Worm (Caenorhabditis elegans) whole organism, L2 larva: ENCODE measurements around the gene ZK218.5.

ENCODE experiments used
- F13H6.1 ChIP-seq: sonication (generic microtip); optimal IDR thresholded peaks from 2 replicates; lab custom pipeline; 2016; ENCODE audit warnings: missing genetic modification characterization, missing compliant biosample characterization
- Y55F3AM.14 ChIP-seq: fragments of 200-800 bp; sonication (Bioruptor generic); optimal IDR thresholded peaks from 2 replicates; lab custom pipeline; 2018; ENCODE audit warnings: mild to moderate bottlenecking, missing genetic modification characterization, missing compliant biosample characterization
- ZK546.5 ChIP-seq: sonication (generic microtip); optimal IDR thresholded peaks from 2 replicates; lab custom pipeline; 2017; ENCODE audit warnings: missing biosample characterization, missing genetic modification characterization
- ama-1 ChIP-seq: fragments of 150-350 bp; optimal IDR thresholded peaks from 2 replicates; lab custom pipeline; 2018; ENCODE audit warnings: inconsistent platforms
- ceh-16 ChIP-seq: fragments of 150-350 bp; optimal IDR thresholded peaks from 2 replicates; lab custom pipeline; 2014; ENCODE audit warnings: missing biosample characterization, missing genetic modification characterization
- ceh-82 ChIP-seq: fragments of 150-350 bp; optimal IDR thresholded peaks from 2 replicates; lab custom pipeline; 2014; ENCODE audit warnings: missing biosample characterization, missing genetic modification characterization
- crh-2 ChIP-seq: sonication (generic microtip); optimal IDR thresholded peaks from 2 replicates; lab custom pipeline; 2017; ENCODE audit warnings: missing biosample characterization, missing genetic modification characterization
- dmd-4 ChIP-seq: sonication (generic microtip); optimal IDR thresholded peaks from 2 replicates; lab custom pipeline; 2017; ENCODE audit warnings: missing biosample characterization, missing genetic modification characterization
- egl-27 ChIP-seq: sonication (generic microtip); optimal IDR thresholded peaks from 3 replicates; lab custom pipeline; 2017; ENCODE audit warnings: missing biosample characterization, missing genetic modification reagents, missing genetic modification characterization
- elt-1 ChIP-seq: fragments of 150-350 bp; optimal IDR thresholded peaks from 2 replicates; lab custom pipeline; 2014; ENCODE audit warnings: missing biosample characterization, missing genetic modification characterization
- elt-3 ChIP-seq: sonication (generic microtip); optimal IDR thresholded peaks from 2 replicates; lab custom pipeline; 2017; ENCODE audit warnings: missing biosample characterization, missing genetic modification characterization
- fos-1 ChIP-seq: fragments of 150-350 bp; optimal IDR thresholded peaks from 2 replicates; lab custom pipeline; 2014; ENCODE audit warnings: missing biosample characterization, missing genetic modification characterization
- gmeb-1 ChIP-seq: fragments of 150-350 bp; optimal IDR thresholded peaks from 2 replicates; lab custom pipeline; 2014; ENCODE audit warnings: missing biosample characterization, missing genetic modification characterization
- lin-11 ChIP-seq: fragments of 150-350 bp; sonication (generic microtip); optimal IDR thresholded peaks from 2 replicates; lab custom pipeline; 2014; ENCODE audit warnings: missing biosample characterization, missing genetic modification characterization, inconsistent platforms, mixed read lengths
- lin-13 ChIP-seq: fragments of 150-350 bp; optimal IDR thresholded peaks from 2 replicates; lab custom pipeline; 2014; ENCODE audit warnings: missing biosample characterization, missing genetic modification reagents, missing genetic modification characterization
- lin-39 ChIP-seq: fragments of 150-350 bp; optimal IDR thresholded peaks from 2 replicates; lab custom pipeline; 2014; ENCODE audit warnings: missing biosample characterization, missing genetic modification reagents, missing genetic modification characterization
- lsy-2 ChIP-seq, 2 experiments: fragments of 150-350 bp in 1 of 2; sonication (generic microtip) in 1 of 2; optimal IDR thresholded peaks; 2 replicates each; lab custom pipeline; 2014 to 2017; ENCODE audit warnings: missing biosample characterization in 2 of 2, missing genetic modification characterization in 2 of 2
- mab-5 ChIP-seq: fragments of 150-350 bp; optimal IDR thresholded peaks from 2 replicates; lab custom pipeline; 2014; ENCODE audit warnings: missing biosample characterization, missing genetic modification characterization
- mbf-1 ChIP-seq: sonication (generic microtip); optimal IDR thresholded peaks from 2 replicates; lab custom pipeline; 2017; ENCODE audit warnings: missing biosample characterization, missing genetic modification characterization
- mdl-1 ChIP-seq, 2 experiments: fragments of 150-350 bp in 1 of 2; sonication (generic microtip) in 1 of 2; optimal IDR thresholded peaks; 2 replicates each; lab custom pipeline; 2017; ENCODE audit warnings: missing biosample characterization in 2 of 2, missing genetic modification characterization in 2 of 2
- nhr-11 ChIP-seq: fragments of 150-350 bp; optimal IDR thresholded peaks from 2 replicates; lab custom pipeline; 2014; ENCODE audit warnings: missing biosample characterization, missing genetic modification characterization
- nhr-12 ChIP-seq: fragments of 150-350 bp; optimal IDR thresholded peaks from 2 replicates; lab custom pipeline; 2014; ENCODE audit warnings: missing biosample characterization, missing genetic modification characterization
- nhr-129 ChIP-seq: fragments of 150-350 bp; optimal IDR thresholded peaks from 2 replicates; lab custom pipeline; 2014; ENCODE audit warnings: missing biosample characterization, missing genetic modification characterization
- nhr-21 ChIP-seq: fragments of 150-350 bp; optimal IDR thresholded peaks from 2 replicates; lab custom pipeline; 2014; ENCODE audit warnings: missing biosample characterization, missing genetic modification characterization
- nhr-23 ChIP-seq: fragments of 150-350 bp; optimal IDR thresholded peaks from 2 replicates; lab custom pipeline; 2014; ENCODE audit warnings: missing biosample characterization, missing genetic modification reagents, missing genetic modification characterization
- nhr-237 ChIP-seq: fragments of 150-350 bp; optimal IDR thresholded peaks from 2 replicates; lab custom pipeline; 2014; ENCODE audit warnings: missing biosample characterization, missing genetic modification characterization
- nhr-25 ChIP-seq: fragments of 150-350 bp; sonication (generic microtip); optimal IDR thresholded peaks from 3 replicates; lab custom pipeline; 2014; ENCODE audit warnings: missing biosample characterization, missing genetic modification characterization
- nhr-6 ChIP-seq: fragments of 150-350 bp; optimal IDR thresholded peaks from 2 replicates; lab custom pipeline; 2014; ENCODE audit warnings: missing biosample characterization, missing genetic modification characterization
- nhr-77 ChIP-seq: fragments of 150-350 bp; optimal IDR thresholded peaks from 2 replicates; lab custom pipeline; 2014; ENCODE audit warnings: missing biosample characterization, missing genetic modification characterization
- sem-4 ChIP-seq: fragments of 150-350 bp; optimal IDR thresholded peaks from 2 replicates; lab custom pipeline; 2014; ENCODE audit warnings: missing biosample characterization, missing genetic modification reagents, missing genetic modification characterization
- sma-3 ChIP-seq: sonication (generic microtip); optimal IDR thresholded peaks from 2 replicates; lab custom pipeline; 2016; ENCODE audit warnings: missing genetic modification reagents, missing genetic modification characterization, missing compliant biosample characterization
- sma-9 ChIP-seq, 2 experiments: fragments of 150-350 bp in 1 of 2; sonication (generic microtip) in 1 of 2; optimal IDR thresholded peaks; 2 replicates each; lab custom pipeline; 2014 to 2016; ENCODE audit warnings: missing genetic modification characterization in 2 of 2, mild to moderate bottlenecking in 1 of 2, missing biosample characterization in 1 of 2, missing compliant biosample characterization in 1 of 2, missing genetic modification reagents in 1 of 2, moderate library complexity in 1 of 2
- snpc-4 ChIP-seq: fragments of 150-350 bp; optimal IDR thresholded peaks from 2 replicates; lab custom pipeline; 2014; ENCODE audit warnings: missing biosample characterization, missing genetic modification characterization
- unc-39 ChIP-seq: fragments of 150-350 bp; optimal IDR thresholded peaks from 2 replicates; lab custom pipeline; 2014; ENCODE audit warnings: missing biosample characterization, missing genetic modification characterization
- unc-55 ChIP-seq: fragments of 150-350 bp; sonication (generic microtip); optimal IDR thresholded peaks from 3 replicates; lab custom pipeline; 2014; ENCODE audit warnings: missing biosample characterization, missing genetic modification reagents, missing genetic modification characterization
- zag-1 ChIP-seq: fragments of 150-350 bp; optimal IDR thresholded peaks from 2 replicates; lab custom pipeline; 2014; ENCODE audit warnings: missing biosample characterization, missing genetic modification characterization
- ztf-1 ChIP-seq: fragments of 200-800 bp; sonication (Bioruptor generic); conservative IDR thresholded peaks from 2 replicates; pipeline ENCODE4 v1.3.6; 2022; ENCODE audit warnings: missing genetic modification characterization, missing compliant biosample characterization
- ztf-11 ChIP-seq: sonication (generic microtip); optimal IDR thresholded peaks from 2 replicates; lab custom pipeline; 2017; ENCODE audit warnings: missing biosample characterization, missing genetic modification characterization

Gene ZK218.5

ce11 chrV:17094568-17094967 is 6.4 kb upstream of the ZK218.5 start:
- TF ChIP-seq nhr-237 (tag; lab: Kevin White, UChicago) (no peak), nhr-12 (tag; lab: Kevin White, UChicago) (no peak), gmeb-1 (tag; lab: Kevin White, UChicago) (no peak), lin-39 (no peak), sma-9 (GFP tag; optimal IDR thresholded peaks at IDR 0.05; lab: Kevin White, UChicago) (no peak), sma-9 (tag; optimal IDR thresholded peaks at IDR 0.05; lab: Kevin White, UChicago) (no peak), mab-5 (tag; lab: Kevin White, UChicago) (no peak), egl-27 (no peak), Y55F3AM.14 (GFP tag; lab: Kevin White, UChicago) (no peak), nhr-21 (tag; lab: Kevin White, UChicago) (no peak), unc-39 (tag; lab: Kevin White, UChicago) (no peak), mbf-1 (tag; lab: Kevin White, UChicago) (no peak), F13H6.1 (tag; lab: Kevin White, UChicago) (no peak), crh-2 (no peak), nhr-6 (tag; lab: Kevin White, UChicago) (no peak), nhr-11 (tag; lab: Kevin White, UChicago) (no peak)

ce11 chrV:17098669-17099068 is 2.3 kb upstream of the ZK218.5 start, which contains the start of the genes ZK218.3 and ZK218.4:
Gene ZK218.3 (minus strand): TSS chrV:17098769.
Gene ZK218.4 (plus strand): TSS chrV:17098854.
- TF ChIP-seq mab-5 (tag; lab: Kevin White, UChicago), result no peak
- no peak for TF ChIP-seq lin-13 (GFP tag; lab: Kevin White, UChicago)
- TF ChIP-seq sma-3, result no peak
- no peak for TF ChIP-seq sem-4 (tag; lab: Kevin White, UChicago)
- no peak for TF ChIP-seq nhr-77
- TF ChIP-seq mdl-1 (tag; optimal IDR thresholded peaks at IDR 0.05; lab: Kevin White, UChicago), result no peak
- no peak for TF ChIP-seq nhr-12 (tag; lab: Kevin White, UChicago)
- no peak for TF ChIP-seq dmd-4 (tag; lab: Kevin White, UChicago)
- no peak for TF ChIP-seq elt-1
- no peak for TF ChIP-seq ztf-11 (tag; lab: Kevin White, UChicago)
- TF ChIP-seq elt-3 (tag; lab: Kevin White, UChicago), result no peak
- no peak for TF ChIP-seq ceh-16 (tag; lab: Kevin White, UChicago)
- TF ChIP-seq nhr-6 (tag; lab: Kevin White, UChicago), result no peak
- no peak for TF ChIP-seq egl-27
- TF ChIP-seq ama-1, result no peak
- TF ChIP-seq, all 48 proteins: peak for 0

ce11 chrV:17104527-17104926 is 3.6 kb downstream of the ZK218.5 start, which contains the start of gene nhr-248:
Gene nhr-248 (minus strand): TSS chrV:17104627.
- TF ChIP-seq nhr-6 (tag; lab: Kevin White, UChicago) (no peak), unc-55 (no peak), zag-1 (no peak), ceh-82 (tag; lab: Kevin White, UChicago) (no peak), lsy-2 (tag; optimal IDR thresholded peaks at IDR 0.05; lab: Kevin White, UChicago) (no peak), snpc-4 (no peak), gmeb-1 (tag; lab: Kevin White, UChicago) (no peak), fos-1 (no peak), mab-5 (tag; lab: Kevin White, UChicago) (no peak), nhr-25 (tag; lab: Kevin White, UChicago) (no peak), ztf-11 (tag; lab: Kevin White, UChicago) (no peak), sma-3 (no peak), ceh-16 (tag; lab: Kevin White, UChicago) (no peak), lin-11 (no peak), sma-9 (GFP tag; optimal IDR thresholded peaks at IDR 0.05; lab: Kevin White, UChicago) (no peak), sma-9 (tag; optimal IDR thresholded peaks at IDR 0.05; lab: Kevin White, UChicago) (no peak), elt-1 (no peak)

- TF ChIP-seq nhr-12 (tag; lab: Kevin White, UChicago), result no peak
- TF ChIP-seq ceh-82 (tag; lab: Kevin White, UChicago), result no peak
- no peak for TF ChIP-seq sem-4 (tag; lab: Kevin White, UChicago)
- no peak for TF ChIP-seq mdl-1 (tag; optimal IDR thresholded peaks at IDR 0.05; lab: Kevin White, UChicago)
These were observed 4.6 kb downstream of the ZK218.5 start, which contains the start of gene ZK218.7 for ce11 chrV:17105483-17105882. Gene ZK218.7 (plus strand): TSS chrV:17105783.

ce11 chrV:17108310-17108709 is 7.4 kb downstream of the ZK218.5 start, which contains the start of gene ZK218.11:
Gene ZK218.11 (minus strand): TSS chrV:17108410.
- TF ChIP-seq gmeb-1 (tag; lab: Kevin White, UChicago) (no peak), ztf-1 (GFP tag; lab: Robert Waterston, UW) (no peak), sem-4 (tag; lab: Kevin White, UChicago) (no peak), nhr-23 (tag; lab: Kevin White, UChicago) (no peak), nhr-129 (tag; lab: Kevin White, UChicago) (no peak), snpc-4 (no peak), egl-27 (no peak), unc-39 (tag; lab: Kevin White, UChicago) (no peak), mbf-1 (tag; lab: Kevin White, UChicago) (no peak), ZK546.5 (tag; lab: Kevin White, UChicago) (no peak), Y55F3AM.14 (GFP tag; lab: Kevin White, UChicago) (no peak), elt-1 (no peak), ztf-11 (tag; lab: Kevin White, UChicago) (no peak)
